Fruit fly (Drosophila melanogaster) whole organism, embryonic: ENCODE measurements around the gene CG31638.

Experiments
- Asciz ChIP-seq: fragments of 200-800 bp; sonication (Bioruptor generic); optimal IDR thresholded peaks from 2 replicates; lab custom pipeline; 2017; ENCODE audit warnings: missing biosample characterization, mild to moderate bottlenecking, missing genetic modification characterization, missing genetic modification reagents
- B-H1 ChIP-seq: fragments of 200-800 bp; sonication (Bioruptor generic); IDR thresholded peaks from 3 replicates; pipeline ENCODE4 v1.3.6; 2022; ENCODE audit warnings: missing biosample characterization, missing genetic modification characterization
- BtbVII ChIP-seq: fragments of 200-800 bp; sonication (Bioruptor generic); optimal IDR thresholded peaks from 3 replicates; lab custom pipeline; 2017; ENCODE audit warnings: missing biosample characterization, mild to moderate bottlenecking, missing genetic modification characterization
- CG10979 ChIP-seq: fragments of 200-800 bp; sonication (Bioruptor generic); optimal IDR thresholded peaks from 2 replicates; lab custom pipeline; 2018; ENCODE audit warnings: missing biosample characterization, mild to moderate bottlenecking, missing genetic modification characterization, moderate library complexity
- CG12391 ChIP-seq: fragments of 200-800 bp; sonication (Bioruptor generic); optimal IDR thresholded peaks from 3 replicates; lab custom pipeline; 2018; ENCODE audit warnings: missing biosample characterization, mild to moderate bottlenecking, missing genetic modification characterization, moderate library complexity
- CG12659 ChIP-seq: fragments of 200-800 bp; sonication (Bioruptor generic); optimal IDR thresholded peaks from 3 replicates; lab custom pipeline; 2017; ENCODE audit warnings: mild to moderate bottlenecking, missing biosample characterization, missing genetic modification reagents, missing genetic modification characterization
- CG12942 ChIP-seq: fragments of 200-800 bp; sonication (Bioruptor generic); optimal IDR thresholded peaks from 3 replicates; lab custom pipeline; 2016; ENCODE audit warnings: missing biosample characterization, missing genetic modification characterization
- CG18619 ChIP-seq: fragments of 200-800 bp; sonication (Bioruptor generic); optimal IDR thresholded peaks from 3 replicates; lab custom pipeline; 2017; ENCODE audit warnings: missing biosample characterization, mild to moderate bottlenecking, missing genetic modification characterization
- CG18764 ChIP-seq: fragments of 200-800 bp; sonication (Bioruptor generic); optimal IDR thresholded peaks from 3 replicates; lab custom pipeline; 2016; ENCODE audit warnings: missing biosample characterization, missing genetic modification characterization
- CG2129 ChIP-seq: fragments of 200-800 bp; sonication (Bioruptor generic); IDR thresholded peaks from 2 replicates; pipeline ENCODE4 v1.3.6; 2022; ENCODE audit warnings: missing biosample characterization, missing genetic modification characterization; ENCODE audit not compliant: partially characterized antibody
- CG3281 ChIP-seq: fragments of 200-800 bp; sonication (Bioruptor generic); optimal IDR thresholded peaks from 3 replicates; lab custom pipeline; 2017; ENCODE audit warnings: missing biosample characterization, mild to moderate bottlenecking, missing genetic modification characterization
- CG4617 ChIP-seq: fragments of 200-800 bp; sonication (Bioruptor generic); optimal IDR thresholded peaks from 3 replicates; lab custom pipeline; 2016; ENCODE audit warnings: missing biosample characterization, missing genetic modification characterization, borderline replicate concordance
- CG7839 ChIP-seq: fragments of 200-800 bp; sonication (Bioruptor generic); optimal IDR thresholded peaks from 3 replicates; lab custom pipeline; 2018; ENCODE audit warnings: missing biosample characterization, mild to moderate bottlenecking, missing genetic modification characterization, moderate library complexity
- CG9437 ChIP-seq: fragments of 200-800 bp; sonication (Bioruptor generic); optimal IDR thresholded peaks from 2 replicates; lab custom pipeline; 2018; ENCODE audit warnings: missing biosample characterization, mild to moderate bottlenecking, missing genetic modification characterization
- Dad ChIP-seq: fragments of 200-800 bp; sonication (Bioruptor generic); optimal IDR thresholded peaks from 3 replicates; lab custom pipeline; 2016; ENCODE audit warnings: missing biosample characterization, missing genetic modification characterization
- Dbx ChIP-seq: fragments of 200-800 bp; sonication (Bioruptor generic); IDR thresholded peaks from 3 replicates; pipeline ENCODE4 v1.3.6; 2022; ENCODE audit warnings: missing biosample characterization, missing genetic modification characterization
- Fer3 ChIP-seq: fragments of 200-800 bp; sonication (Bioruptor generic); optimal IDR thresholded peaks from 2 replicates; lab custom pipeline; 2018; ENCODE audit warnings: missing biosample characterization, mild to moderate bottlenecking, missing genetic modification characterization, moderate library complexity
- Hand ChIP-seq: fragments of 200-800 bp; sonication (Bioruptor generic); optimal IDR thresholded peaks from 2 replicates; lab custom pipeline; 2017; ENCODE audit warnings: mild to moderate bottlenecking, missing biosample characterization, missing genetic modification reagents, missing genetic modification characterization
- Hr3 ChIP-seq: fragments of 200-800 bp; sonication (Bioruptor generic); optimal IDR thresholded peaks from 3 replicates; lab custom pipeline; 2016; ENCODE audit warnings: missing biosample characterization, missing genetic modification characterization
- Hr39 ChIP-seq: fragments of >200 bp; optimal IDR thresholded peaks from 2 replicates; lab custom pipeline; 2017
- Hsf ChIP-seq: fragments of 200-800 bp; sonication (Bioruptor generic); optimal IDR thresholded peaks from 3 replicates; lab custom pipeline; 2016; ENCODE audit warnings: missing biosample characterization, missing genetic modification characterization
- Mad ChIP-seq: fragments of 200-800 bp; sonication (Bioruptor generic); optimal IDR thresholded peaks from 2 replicates; lab custom pipeline; 2016; ENCODE audit warnings: missing biosample characterization, missing genetic modification characterization
- NC2α ChIP-seq: fragments of 200-800 bp; sonication (Bioruptor generic); optimal IDR thresholded peaks from 2 replicates; lab custom pipeline; 2016; ENCODE audit warnings: missing biosample characterization, missing genetic modification characterization
- Opbp ChIP-seq: fragments of 200-800 bp; sonication (Bioruptor generic); IDR thresholded peaks from 3 replicates; pipeline ENCODE4 v1.3.6; 2022; ENCODE audit warnings: missing biosample characterization, missing genetic modification characterization; ENCODE audit not compliant: partially characterized antibody
- Optix ChIP-seq: fragments of 200-800 bp; sonication (Bioruptor generic); IDR thresholded peaks from 3 replicates; pipeline ENCODE4 v1.3.6; 2022; ENCODE audit warnings: missing biosample characterization, missing genetic modification characterization
- Pdp1 ChIP-seq, 2 experiments: fragments of 200-800 bp; sonication (Bioruptor generic); optimal IDR thresholded peaks; 3 replicates each; lab custom pipeline; 2016; ENCODE audit warnings: missing biosample characterization in 2 of 2, missing genetic modification characterization in 2 of 2, mild to moderate bottlenecking in 1 of 2, moderate library complexity in 1 of 2
- Ptx1 ChIP-seq: fragments of 200-800 bp; sonication (Bioruptor generic); IDR thresholded peaks from 2 replicates; pipeline ENCODE4 v1.3.6; 2022; ENCODE audit warnings: missing biosample characterization, missing genetic modification characterization
- Trl ChIP-seq, 3 experiments: fragments of >200 bp in 2 of 3; fragments of 200-800 bp in 1 of 3; sonication (Bioruptor generic) in 1 of 3; optimal IDR thresholded peaks; 2 replicates in 1 of 3; 3 replicates in 2 of 3; lab custom pipeline; 2016 to 2017; ENCODE audit warnings: missing biosample characterization in 1 of 3, missing genetic modification characterization in 1 of 3
- bowl ChIP-seq: fragments of 200-800 bp; sonication (Bioruptor generic); IDR thresholded peaks from 2 replicates; pipeline ENCODE4 v1.3.6; 2022; ENCODE audit warnings: missing biosample characterization, missing genetic modification characterization
- cas ChIP-seq: fragments of 200-800 bp; sonication (Bioruptor generic); IDR thresholded peaks from 2 replicates; pipeline ENCODE4 v1.3.6; 2022; ENCODE audit warnings: missing biosample characterization, missing genetic modification characterization
- emc ChIP-seq: fragments of 200-800 bp; sonication (Bioruptor generic); optimal IDR thresholded peaks from 2 replicates; lab custom pipeline; 2016; ENCODE audit warnings: missing biosample characterization, missing genetic modification characterization
- ewg ChIP-seq: fragments of 200-800 bp; sonication (Bioruptor generic); optimal IDR thresholded peaks from 3 replicates; lab custom pipeline; 2017; ENCODE audit warnings: mild to moderate bottlenecking, missing biosample characterization, missing genetic modification reagents, missing genetic modification characterization
- fd3F ChIP-seq: fragments of 200-800 bp; sonication (Bioruptor generic); optimal IDR thresholded peaks from 2 replicates; lab custom pipeline; 2018; ENCODE audit warnings: missing biosample characterization, mild to moderate bottlenecking, missing genetic modification characterization, moderate library complexity
- gcm2 ChIP-seq: fragments of 200-800 bp; sonication (Bioruptor generic); optimal IDR thresholded peaks from 2 replicates; lab custom pipeline; 2016; ENCODE audit warnings: missing biosample characterization, missing genetic modification characterization
- jigr1 ChIP-seq: fragments of 200-800 bp; sonication (Bioruptor generic); IDR thresholded peaks from 3 replicates; pipeline ENCODE4 v1.3.6; 2022; ENCODE audit warnings: missing biosample characterization, missing genetic modification characterization
- knrl ChIP-seq: fragments of 200-800 bp; sonication (Bioruptor generic); IDR thresholded peaks from 3 replicates; pipeline ENCODE4 v1.3.6; 2022; ENCODE audit warnings: missing biosample characterization, missing genetic modification characterization; ENCODE audit not compliant: partially characterized antibody
- lov ChIP-seq, 2 experiments: fragments of 200-800 bp in 1 of 2; fragments of >200 bp in 1 of 2; sonication (Bioruptor generic) in 1 of 2; IDR thresholded peaks in 1 of 2; optimal IDR thresholded peaks in 1 of 2; 2 replicates in 1 of 2; 3 replicates in 1 of 2; pipeline versions ENCODE4 v1.3.6 to Lab custom; 2017 to 2022; ENCODE audit warnings: missing biosample characterization in 1 of 2, missing genetic modification characterization in 1 of 2
- mirr ChIP-seq: fragments of 200-800 bp; sonication (Bioruptor generic); optimal IDR thresholded peaks from 3 replicates; lab custom pipeline; 2018; ENCODE audit warnings: missing biosample characterization, mild to moderate bottlenecking, missing genetic modification characterization
- nerfin-1 ChIP-seq: fragments of 200-800 bp; sonication (Bioruptor generic); optimal IDR thresholded peaks from 3 replicates; lab custom pipeline; 2019; ENCODE audit warnings: missing biosample characterization, mild to moderate bottlenecking, missing genetic modification characterization, moderate library complexity
- odd ChIP-seq: fragments of 200-800 bp; sonication (Bioruptor generic); optimal IDR thresholded peaks from 2 replicates; lab custom pipeline; 2017; ENCODE audit warnings: missing biosample characterization, mild to moderate bottlenecking, missing genetic modification characterization
- p53 ChIP-seq: fragments of 200-800 bp; sonication (Bioruptor generic); optimal IDR thresholded peaks from 2 replicates; lab custom pipeline; 2016; ENCODE audit warnings: missing biosample characterization, missing genetic modification characterization
- pb ChIP-seq: fragments of 200-800 bp; sonication (Bioruptor generic); optimal IDR thresholded peaks from 3 replicates; lab custom pipeline; 2016; ENCODE audit warnings: missing biosample characterization, missing genetic modification characterization
- ro ChIP-seq: fragments of 200-800 bp; sonication (Bioruptor generic); IDR thresholded peaks from 2 replicates; pipeline ENCODE4 v1.3.6; 2022; ENCODE audit warnings: missing biosample characterization, missing genetic modification characterization
- slbo ChIP-seq: fragments of 200-800 bp; sonication (Bioruptor generic); IDR thresholded peaks from 2 replicates; pipeline ENCODE4 v1.3.6; 2022; ENCODE audit warnings: missing biosample characterization, missing genetic modification characterization
- sob ChIP-seq: fragments of 200-800 bp; sonication (Bioruptor generic); IDR thresholded peaks from 2 replicates; pipeline ENCODE4 v1.3.6; 2022; ENCODE audit warnings: missing biosample characterization, missing genetic modification characterization
- sr ChIP-seq: fragments of 200-800 bp; sonication (Bioruptor generic); IDR thresholded peaks from 3 replicates; pipeline ENCODE4 v1.3.6; 2022; ENCODE audit warnings: missing biosample characterization, missing genetic modification characterization
- trem ChIP-seq: fragments of 200-800 bp; optimal IDR thresholded peaks from 3 replicates; lab custom pipeline; 2019; ENCODE audit warnings: missing biosample characterization, mild to moderate bottlenecking, missing genetic modification characterization, moderate library complexity

The CG31638 gene

DNA sequence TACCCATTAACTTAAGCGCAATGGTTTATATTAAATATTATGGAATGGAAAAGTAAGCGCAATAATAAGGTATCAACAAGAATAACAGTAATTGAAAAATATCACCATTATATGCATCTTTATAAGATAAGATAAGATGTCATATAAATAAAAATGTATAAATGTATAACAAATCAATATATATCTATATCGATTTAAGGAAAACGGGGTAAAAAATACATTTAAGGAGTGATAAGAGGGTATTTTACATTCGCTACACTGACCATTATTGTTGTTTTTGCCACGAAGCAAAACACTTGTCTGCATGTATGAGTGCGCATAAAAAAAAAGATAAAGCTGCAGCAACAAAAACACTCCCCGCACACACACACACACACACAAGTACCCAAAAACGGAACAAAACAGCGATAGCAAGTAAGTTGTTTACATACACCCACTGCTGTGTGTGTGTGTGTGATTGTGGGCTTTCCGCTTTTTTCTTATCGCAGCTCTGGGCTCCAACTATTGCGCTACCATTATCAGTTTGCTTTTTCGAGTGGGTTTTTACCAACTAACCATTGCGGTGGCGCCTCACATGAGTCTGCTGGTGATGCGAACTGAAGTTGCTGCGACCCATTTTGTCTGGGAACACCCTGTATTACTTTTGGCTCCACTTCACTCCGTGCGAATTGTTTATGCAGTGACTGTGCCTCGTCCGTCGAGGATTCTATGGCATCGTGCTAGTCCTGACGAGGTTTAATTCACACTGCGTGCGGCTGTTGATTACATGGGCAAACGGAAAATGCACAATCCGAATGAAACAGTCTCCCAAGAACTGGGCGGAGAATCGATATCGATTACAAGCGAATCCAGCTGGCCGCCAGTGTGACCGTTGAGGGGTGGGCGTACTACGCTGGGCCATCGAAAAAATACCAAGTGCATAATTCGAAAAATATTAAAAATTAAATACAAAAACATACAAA lies 17.5 kb upstream of the CG31638 start, which contains the start of gene mmy (continued):
- TF ChIP-seq trem (peak; percentile 38), CG4617 (GFP tag; lab: Kevin White, UChicago) (peak; percentile 85), bowl (GFP tag; lab: Robert Waterston, UW) (no peak), Hr39 (lab: Kevin White, UChicago) (no peak), Pdp1 (GFP tag; optimal IDR thresholded peaks at IDR 0.05; lab: Kevin White, UChicago) (peak in 1 of 2 experiments; percentile 64), Optix (GFP tag; lab: Robert Waterston, UW) (no peak), slbo (GFP tag; lab: Robert Waterston, UW) (peak; percentile 21; the same call in 1 of the 2 replicates), CG18764 (GFP tag; lab: Kevin White, UChicago) (no peak), CG12391 (peak; percentile 67), CG9437 (GFP tag; lab: Kevin White, UChicago) (peak; percentile 38), sr (peak; percentile 54; the same call in 2 of the 3 replicates), odd (GFP tag; lab: Kevin White, UChicago) (peak; percentile 61), B-H1 (GFP tag; lab: Robert Waterston, UW) (no peak), fd3F (GFP tag; lab: Kevin White, UChicago) (no peak), lov (optimal IDR thresholded peaks at IDR 0.05; lab: Kevin White, UChicago) (no peak), lov (GFP tag; IDR thresholded peaks at IDR 0.05; lab: Robert Waterston, UW) (no peak), Ptx1 (peak; percentile 62), Hsf (peak; percentile 1), CG7839 (peak; percentile 74), knrl (GFP tag; lab: Robert Waterston, UW) (no peak; the same call in 2 of the 3 replicates), gcm2 (GFP tag; lab: Kevin White, UChicago) (no peak), mirr (GFP tag; lab: Kevin White, UChicago) (peak; percentile 93), CG3281 (GFP tag; lab: Kevin White, UChicago) (peak; percentile 47), Mad (GFP tag; lab: Kevin White, UChicago) (peak; percentile 33), Dbx (GFP tag; lab: Robert Waterston, UW) (no peak), nerfin-1 (tag; lab: Kevin White, UChicago) (peak; percentile 34), CG12659 (GFP tag; lab: Kevin White, UChicago) (peak; percentile 65), CG18619 (GFP tag; lab: Kevin White, UChicago) (no peak), sob (GFP tag; lab: Robert Waterston, UW) (no peak), Hand (GFP tag; lab: Kevin White, UChicago) (peak; percentile 56), Hr3 (no peak), ro (no peak), BtbVII (GFP tag; lab: Kevin White, UChicago) (peak; percentile 23), emc (GFP tag; lab: Kevin White, UChicago) (no peak), CG10979 (tag; lab: Kevin White, UChicago) (peak; percentile 61), CG12942 (GFP tag; lab: Kevin White, UChicago) (no peak), Fer3 (tag; lab: Kevin White, UChicago) (peak; percentile 66), Opbp (GFP tag; lab: Robert Waterston, UW) (peak; percentile 44; the same call in 1 of the 3 replicates), p53 (GFP tag; lab: Kevin White, UChicago) (no peak), Trl (optimal IDR thresholded peaks at IDR 0.05; lab: Kevin White, UChicago) (no peak), Trl (GFP tag; optimal IDR thresholded peaks at IDR 0.05; lab: Kevin White, UChicago) (peak; percentile 13), jigr1 (GFP tag; lab: Robert Waterston, UW) (no peak; the same call in 2 of the 3 replicates), Asciz (GFP tag; lab: Kevin White, UChicago) (peak; percentile 44), pb (GFP tag; lab: Kevin White, UChicago) (no peak), cas (GFP tag; lab: Robert Waterston, UW) (no peak), ewg (peak; percentile 21), Dad (GFP tag; lab: Kevin White, UChicago) (peak; percentile 59), CG2129 (GFP tag; lab: Robert Waterston, UW) (no peak; the same call in 1 of the 2 replicates), NC2α (GFP tag; lab: Kevin White, UChicago) (no peak)
